Fruit fly (Drosophila melanogaster) whole organism, embryonic: Measurements from ENCODE around the gene CG13124.

Experiments used
- Awh ChIP-seq: fragments of 200-800 bp; sonication (Bioruptor generic); IDR thresholded peaks from 2 replicates; pipeline ENCODE4, ENCODE4 v1.3.6; 2022; ENCODE audit warnings: missing biosample characterization, missing genetic modification characterization
- CG11456 ChIP-seq: fragments of 200-800 bp; sonication (Bioruptor generic); IDR thresholded peaks from 3 replicates; pipeline ENCODE4 v1.3.6; 2022; ENCODE audit warnings: missing biosample characterization, missing genetic modification characterization
- CG11504 ChIP-seq: fragments of 200-800 bp; sonication (Bioruptor generic); optimal IDR thresholded peaks from 3 replicates; lab custom pipeline; 2019; ENCODE audit warnings: missing biosample characterization, mild to moderate bottlenecking, missing genetic modification characterization, moderate library complexity
- CG12744 ChIP-seq: fragments of 200-800 bp; sonication (Bioruptor generic); optimal IDR thresholded peaks from 2 replicates; lab custom pipeline; 2016; ENCODE audit warnings: missing biosample characterization, missing genetic modification characterization
- CG13287 ChIP-seq: fragments of 200-800 bp; sonication (Bioruptor generic); IDR thresholded peaks from 2 replicates; pipeline ENCODE4 v1.3.6; 2022; ENCODE audit warnings: missing biosample characterization, missing genetic modification characterization; ENCODE audit not compliant: partially characterized antibody
- CG14050 ChIP-seq: fragments of 200-800 bp; sonication (Bioruptor generic); IDR thresholded peaks from 3 replicates; pipeline ENCODE4 v1.3.6; 2022; ENCODE audit warnings: missing biosample characterization, missing genetic modification characterization
- CG14667 ChIP-seq: fragments of 200-800 bp; sonication (Bioruptor generic); IDR thresholded peaks from 2 replicates; pipeline ENCODE4 v1.3.6; 2022; ENCODE audit warnings: missing biosample characterization, missing genetic modification characterization
- CG16815 ChIP-seq: fragments of 200-800 bp; sonication (Bioruptor generic); optimal IDR thresholded peaks from 3 replicates; lab custom pipeline; 2017; ENCODE audit warnings: missing biosample characterization, mild to moderate bottlenecking, missing genetic modification characterization
- CG17361 ChIP-seq: fragments of 200-800 bp; sonication (Bioruptor generic); IDR thresholded peaks from 3 replicates; pipeline ENCODE4 v1.3.6; 2022; ENCODE audit warnings: missing biosample characterization, missing genetic modification characterization
- CG18262 ChIP-seq: fragments of 200-800 bp; optimal IDR thresholded peaks from 3 replicates; lab custom pipeline; 2019; ENCODE audit warnings: missing biosample characterization, mild to moderate bottlenecking, missing genetic modification characterization, moderate library complexity
- CG2202 ChIP-seq: fragments of 200-800 bp; sonication (Bioruptor generic); optimal IDR thresholded peaks from 2 replicates; lab custom pipeline; 2018; ENCODE audit warnings: missing biosample characterization, mild to moderate bottlenecking, missing genetic modification characterization
- CG3281 ChIP-seq: fragments of 200-800 bp; sonication (Bioruptor generic); optimal IDR thresholded peaks from 3 replicates; lab custom pipeline; 2017; ENCODE audit warnings: missing biosample characterization, mild to moderate bottlenecking, missing genetic modification characterization
- CG34376 ChIP-seq: fragments of 200-800 bp; sonication (Bioruptor generic); optimal IDR thresholded peaks from 2 replicates; lab custom pipeline; 2018; ENCODE audit warnings: missing biosample characterization, mild to moderate bottlenecking, missing genetic modification characterization
- CG3726 ChIP-seq: fragments of 200-800 bp; sonication (Bioruptor generic); IDR thresholded peaks from 3 replicates; pipeline ENCODE4, ENCODE4 v1.3.6; 2022; ENCODE audit warnings: missing biosample characterization, missing genetic modification characterization
- CG3847 ChIP-seq: fragments of 200-800 bp; sonication (Bioruptor generic); IDR thresholded peaks from 2 replicates; pipeline ENCODE4 v1.3.6; 2022; ENCODE audit warnings: missing biosample characterization, missing genetic modification characterization
- CG6683 ChIP-seq: fragments of 200-800 bp; sonication (Bioruptor generic); optimal IDR thresholded peaks from 2 replicates; lab custom pipeline; 2017; ENCODE audit warnings: missing biosample characterization, mild to moderate bottlenecking, missing genetic modification characterization, missing genetic modification reagents
- CG7271 ChIP-seq: fragments of 200-800 bp; sonication (Bioruptor generic); optimal IDR thresholded peaks from 2 replicates; lab custom pipeline; 2018; ENCODE audit warnings: missing biosample characterization, mild to moderate bottlenecking, missing genetic modification characterization, moderate library complexity
- CG7357 ChIP-seq: fragments of 200-800 bp; sonication (Bioruptor generic); IDR thresholded peaks from 3 replicates; pipeline ENCODE4 v1.3.6; 2022; ENCODE audit warnings: missing biosample characterization, missing genetic modification characterization
- CG7786 ChIP-seq: fragments of 200-800 bp; sonication (Bioruptor generic); optimal IDR thresholded peaks from 2 replicates; lab custom pipeline; 2016; ENCODE audit warnings: missing biosample characterization, missing genetic modification characterization
- CG8478 ChIP-seq: fragments of >200 bp; optimal IDR thresholded peaks from 2 replicates; lab custom pipeline; 2018
- CG8765 ChIP-seq: fragments of 200-800 bp; sonication (Bioruptor generic); IDR thresholded peaks from 2 replicates; pipeline ENCODE4 v1.3.6; 2022; ENCODE audit warnings: missing biosample characterization, missing genetic modification characterization
- CG9215 ChIP-seq: fragments of 200-800 bp; sonication (Bioruptor generic); IDR thresholded peaks from 2 replicates; pipeline ENCODE4 v1.3.6; 2022; ENCODE audit warnings: missing biosample characterization, missing genetic modification characterization
- CHES-1-like ChIP-seq: fragments of 200-800 bp; sonication (Bioruptor generic); optimal IDR thresholded peaks from 2 replicates; lab custom pipeline; 2016; ENCODE audit warnings: missing biosample characterization, missing genetic modification characterization
- CkIIα-i1 ChIP-seq: fragments of 200-800 bp; sonication (Bioruptor generic); IDR thresholded peaks from 2 replicates; pipeline ENCODE4 v1.3.6; 2022; ENCODE audit warnings: missing biosample characterization, missing genetic modification characterization
- D19A ChIP-seq: fragments of 200-800 bp; optimal IDR thresholded peaks from 3 replicates; lab custom pipeline; 2019; ENCODE audit warnings: missing biosample characterization, mild to moderate bottlenecking, missing genetic modification characterization, moderate library complexity
- Gsc ChIP-seq: fragments of 200-800 bp; sonication (Bioruptor generic); IDR thresholded peaks from 2 replicates; pipeline ENCODE4 v1.3.6; 2022; ENCODE audit warnings: missing biosample characterization, missing genetic modification characterization
- Hr51 ChIP-seq, 2 experiments: fragments of 200-800 bp; sonication (Bioruptor generic); optimal IDR thresholded peaks; 2 replicates in 1 of 2; 3 replicates in 1 of 2; lab custom pipeline; 2016 to 2018; ENCODE audit warnings: missing biosample characterization in 2 of 2, missing genetic modification characterization in 2 of 2, mild to moderate bottlenecking in 1 of 2, moderate library complexity in 1 of 2
- Hr78 ChIP-seq, 2 experiments: fragments of 200-800 bp in 1 of 2; fragments of >200 bp in 1 of 2; sonication (Bioruptor generic) in 1 of 2; optimal IDR thresholded peaks; 2 replicates each; lab custom pipeline; 2017 to 2019; ENCODE audit warnings: missing biosample characterization in 2 of 2, missing genetic modification characterization in 2 of 2, mild to moderate bottlenecking in 1 of 2, moderate library complexity in 1 of 2
- NC2α ChIP-seq: fragments of 200-800 bp; sonication (Bioruptor generic); optimal IDR thresholded peaks from 2 replicates; lab custom pipeline; 2016; ENCODE audit warnings: missing biosample characterization, missing genetic modification characterization
- Nf-YB ChIP-seq: fragments of 200-800 bp; sonication (Bioruptor generic); optimal IDR thresholded peaks from 3 replicates; lab custom pipeline; 2019; ENCODE audit warnings: missing biosample characterization, mild to moderate bottlenecking, missing genetic modification characterization, moderate library complexity
- Rx ChIP-seq: fragments of 200-800 bp; sonication (Bioruptor generic); IDR thresholded peaks from 2 replicates; pipeline ENCODE4 v1.3.6; 2022; ENCODE audit warnings: missing biosample characterization, missing genetic modification characterization
- Side ChIP-seq: fragments of 200-800 bp; sonication (Bioruptor generic); optimal IDR thresholded peaks from 2 replicates; lab custom pipeline; 2016; ENCODE audit warnings: missing biosample characterization, missing genetic modification characterization
- Sox100B ChIP-seq: fragments of 200-800 bp; sonication (Bioruptor generic); optimal IDR thresholded peaks from 3 replicates; lab custom pipeline; 2018; ENCODE audit warnings: missing biosample characterization, mild to moderate bottlenecking, missing genetic modification characterization
- caup ChIP-seq: fragments of 200-800 bp; sonication (Bioruptor generic); optimal IDR thresholded peaks from 3 replicates; lab custom pipeline; 2017; ENCODE audit warnings: missing biosample characterization, mild to moderate bottlenecking, missing genetic modification characterization, moderate library complexity; ENCODE audit not compliant: severe bottlenecking
- cwo ChIP-seq: fragments of 200-800 bp; sonication (Bioruptor generic); optimal IDR thresholded peaks from 3 replicates; lab custom pipeline; 2017; ENCODE audit warnings: missing biosample characterization, missing genetic modification characterization, mild to moderate bottlenecking, moderate library complexity, missing genetic modification reagents
- exex ChIP-seq: fragments of 200-800 bp; sonication (Bioruptor generic); optimal IDR thresholded peaks from 4 replicates; lab custom pipeline; 2018; ENCODE audit warnings: missing biosample characterization, mild to moderate bottlenecking, missing genetic modification characterization, moderate library complexity
- fd3F ChIP-seq: fragments of 200-800 bp; sonication (Bioruptor generic); optimal IDR thresholded peaks from 2 replicates; lab custom pipeline; 2018; ENCODE audit warnings: missing biosample characterization, mild to moderate bottlenecking, missing genetic modification characterization, moderate library complexity
- fru ChIP-seq: fragments of >200 bp; optimal IDR thresholded peaks from 2 replicates; lab custom pipeline; 2017
- gcm ChIP-seq: fragments of 200-800 bp; sonication (Bioruptor generic); optimal IDR thresholded peaks from 2 replicates; lab custom pipeline; 2019; ENCODE audit warnings: missing biosample characterization, mild to moderate bottlenecking, missing genetic modification characterization, moderate library complexity
- gem ChIP-seq: fragments of 200-800 bp; sonication (Bioruptor generic); optimal IDR thresholded peaks from 2 replicates; lab custom pipeline; 2019; ENCODE audit warnings: missing biosample characterization, mild to moderate bottlenecking, missing genetic modification characterization, moderate library complexity
- grn ChIP-seq: fragments of 200-800 bp; sonication (Bioruptor generic); optimal IDR thresholded peaks from 3 replicates; lab custom pipeline; 2017; ENCODE audit warnings: missing biosample characterization, missing genetic modification characterization
- hb ChIP-seq: fragments of 200-800 bp; sonication (Bioruptor generic); IDR thresholded peaks from 3 replicates; pipeline ENCODE4 v1.3.6; 2022; ENCODE audit warnings: missing biosample characterization, missing genetic modification characterization; ENCODE audit not compliant: partially characterized antibody
- maf-S ChIP-seq: fragments of 200-800 bp; sonication (Bioruptor generic); optimal IDR thresholded peaks from 2 replicates; lab custom pipeline; 2016; ENCODE audit warnings: missing biosample characterization, missing genetic modification characterization
- phol ChIP-seq: fragments of 200-800 bp; sonication (Bioruptor generic); optimal IDR thresholded peaks from 3 replicates; lab custom pipeline; 2018; ENCODE audit warnings: missing biosample characterization, mild to moderate bottlenecking, missing genetic modification characterization, moderate library complexity
- pnt ChIP-seq: fragments of 200-800 bp; sonication (Bioruptor generic); optimal IDR thresholded peaks from 3 replicates; lab custom pipeline; 2016; ENCODE audit warnings: missing biosample characterization, missing genetic modification characterization
- salm ChIP-seq: fragments of 200-800 bp; sonication (Bioruptor generic); optimal IDR thresholded peaks from 2 replicates; lab custom pipeline; 2018; ENCODE audit warnings: missing biosample characterization, mild to moderate bottlenecking, missing genetic modification characterization
- sens ChIP-seq: fragments of 200-800 bp; sonication (Bioruptor generic); peaks from one replicate; lab custom pipeline; 2016; ENCODE audit warnings: missing biosample characterization, missing genetic modification characterization
- sima ChIP-seq: fragments of 200-800 bp; sonication (Bioruptor generic); optimal IDR thresholded peaks from 2 replicates; lab custom pipeline; 2016; ENCODE audit warnings: missing biosample characterization, missing genetic modification characterization
- sqz ChIP-seq: fragments of 200-800 bp; sonication (Bioruptor generic); optimal IDR thresholded peaks from 3 replicates; lab custom pipeline; 2018; ENCODE audit warnings: missing biosample characterization, mild to moderate bottlenecking, missing genetic modification characterization
- tap ChIP-seq: fragments of 200-800 bp; optimal IDR thresholded peaks from 3 replicates; lab custom pipeline; 2019; ENCODE audit warnings: missing biosample characterization, mild to moderate bottlenecking, missing genetic modification characterization, moderate library complexity
- zf30C ChIP-seq: fragments of 200-800 bp; sonication (Bioruptor generic); optimal IDR thresholded peaks from 3 replicates; lab custom pipeline; 2018; ENCODE audit warnings: missing biosample characterization, mild to moderate bottlenecking, missing genetic modification characterization

Gene CG13124

DNA sequence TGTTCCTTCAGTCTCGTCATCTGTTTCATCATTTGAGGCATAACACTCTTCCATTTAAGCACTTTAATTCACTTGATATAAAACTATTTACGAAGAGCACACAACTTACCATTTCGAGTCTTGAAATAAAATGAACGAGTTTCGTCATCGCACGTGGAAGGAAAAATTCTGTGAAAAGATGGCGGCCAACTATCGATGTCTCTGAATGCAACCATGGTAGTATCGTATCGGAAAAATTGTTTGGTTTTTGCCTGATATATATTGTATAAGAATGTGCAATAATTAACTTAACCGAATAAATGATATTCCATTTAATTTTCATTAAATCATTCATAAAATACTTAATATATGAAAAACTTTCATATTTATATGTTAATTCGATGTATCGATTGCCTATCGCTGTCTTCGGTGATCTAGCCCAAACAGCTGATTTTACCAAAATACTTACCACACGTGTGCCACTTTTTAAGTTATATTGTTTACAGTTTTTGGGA lies 13.5 kb downstream of the CG13124 start, which contains the start of gene Bka (continued):
- no peak; the same call in 1 of the 2 replicates for TF ChIP-seq CG3847
- TF ChIP-seq CG11504 (tag; lab: Kevin White, UChicago) = no peak
- peak; percentile 95 for TF ChIP-seq hb (GFP tag; lab: Robert Waterston, UW)
- TF ChIP-seq CG3726 (GFP tag; lab: Robert Waterston, UW) = no peak
- TF ChIP-seq CHES-1-like (GFP tag; lab: Kevin White, UChicago) = no peak
- no peak for TF ChIP-seq CG14050 (GFP tag; lab: Robert Waterston, UW)
- TF ChIP-seq salm (tag; lab: Kevin White, UChicago) = no peak
- TF ChIP-seq exex (tag; lab: Kevin White, UChicago) = peak; percentile 46
- TF ChIP-seq cwo (GFP tag; lab: Kevin White, UChicago) = peak; percentile 54
- TF ChIP-seq CG2202 = peak; percentile 60
- TF ChIP-seq CG8765 (GFP tag; lab: Robert Waterston, UW) = no peak
- TF ChIP-seq Gsc = no peak
- no peak for TF ChIP-seq NC2α (GFP tag; lab: Kevin White, UChicago)
- no peak for TF ChIP-seq Rx
- peak; percentile 47 for TF ChIP-seq CG6683
- TF ChIP-seq gem (tag; lab: Kevin White, UChicago) = peak; percentile 49
- TF ChIP-seq D19A (tag; lab: Kevin White, UChicago) = peak; percentile 60
- TF ChIP-seq grn (GFP tag; lab: Kevin White, UChicago) = no peak
- no peak for TF ChIP-seq Awh (GFP tag; lab: Robert Waterston, UW)
- TF ChIP-seq Sox100B (GFP tag; lab: Kevin White, UChicago) = peak; percentile 69
- TF ChIP-seq Hr51 (GFP tag; optimal IDR thresholded peaks at IDR 0.05; lab: Kevin White, UChicago) = peak in 1 of 2 experiments; percentile 52
- TF ChIP-seq CG16815 (GFP tag; lab: Kevin White, UChicago) = no peak
- TF ChIP-seq fru (lab: Kevin White, UChicago) = no peak
- TF ChIP-seq Nf-YB (GFP tag; lab: Kevin White, UChicago) = peak; percentile 66
- TF ChIP-seq CG9215 (GFP tag; lab: Robert Waterston, UW) = no peak
- peak; percentile 99 for TF ChIP-seq CG13287
- peak; percentile 21 for TF ChIP-seq fd3F (GFP tag; lab: Kevin White, UChicago)
- peak; percentile 85 for TF ChIP-seq CG34376 (GFP tag; lab: Kevin White, UChicago)
- no peak for TF ChIP-seq CG7786 (GFP tag; lab: Kevin White, UChicago)
- TF ChIP-seq gcm (GFP tag; lab: Kevin White, UChicago) = peak; percentile 69
- no peak for TF ChIP-seq zf30C (GFP tag; lab: Kevin White, UChicago)
- TF ChIP-seq CG8478 (lab: Kevin White, UChicago) = no peak
- peak; percentile 100 for TF ChIP-seq phol (tag; lab: Kevin White, UChicago)
- peak; percentile 79 for TF ChIP-seq caup
- no peak for TF ChIP-seq sima (GFP tag; lab: Kevin White, UChicago)
- peak; percentile 56 for TF ChIP-seq tap (tag; lab: Kevin White, UChicago)
- no peak for TF ChIP-seq CG14667 (GFP tag; lab: Robert Waterston, UW)
- no peak for TF ChIP-seq CkIIα-i1 (GFP tag; lab: Robert Waterston, UW)
- no peak for TF ChIP-seq pnt
- TF ChIP-seq CG12744 = no peak
- no peak for TF ChIP-seq maf-S (GFP tag; lab: Kevin White, UChicago)
- TF ChIP-seq Hr78 (GFP tag; optimal IDR thresholded peaks at IDR 0.05; lab: Kevin White, UChicago) = no peak
- no peak for TF ChIP-seq CG7357 (GFP tag; lab: Robert Waterston, UW)
- peak; percentile 34 for TF ChIP-seq CG7271
- no peak for TF ChIP-seq sqz (GFP tag; lab: Kevin White, UChicago)
- peak; percentile 79 for TF ChIP-seq sens (GFP tag; lab: Kevin White, UChicago)
- TF ChIP-seq Side (GFP tag; lab: Kevin White, UChicago) = no peak
- TF ChIP-seq CG3281 = peak; percentile 70
- peak; percentile 66; the same call in 2 of the 3 replicates for TF ChIP-seq CG17361 (GFP tag; lab: Robert Waterston, UW)
- TF ChIP-seq CG18262 (tag; lab: Kevin White, UChicago) = peak; percentile 69
- no peak for TF ChIP-seq CG11456
